Worm (Caenorhabditis elegans) whole organism, late embryonic: ENCODE measurements around the gene snfc-5.

Experiments
- C08G9.2 ChIP-seq: sonication (generic microtip); optimal IDR thresholded peaks from 2 replicates; lab custom pipeline; 2016; ENCODE audit warnings: mild to moderate bottlenecking, missing genetic modification characterization, moderate library complexity, missing compliant biosample characterization
- K02D7.2 ChIP-seq: sonication (generic microtip); optimal IDR thresholded peaks from 2 replicates; lab custom pipeline; 2017; ENCODE audit warnings: mild to moderate bottlenecking, missing genetic modification characterization, missing compliant biosample characterization
- T23F11.4 ChIP-seq: fragments of 200-800 bp; sonication (Bioruptor generic); optimal IDR thresholded peaks from 2 replicates; lab custom pipeline; 2018; ENCODE audit warnings: mild to moderate bottlenecking, missing genetic modification characterization, missing compliant biosample characterization
- ama-1 ChIP-seq: fragments of 150-350 bp; optimal IDR thresholded peaks from 2 replicates; lab custom pipeline; 2014
- ceh-18 ChIP-seq: sonication (generic microtip); optimal IDR thresholded peaks from 2 replicates; lab custom pipeline; 2016; ENCODE audit warnings: missing genetic modification characterization, missing compliant biosample characterization
- ceh-22 ChIP-seq: sonication (generic microtip); optimal IDR thresholded peaks from 2 replicates; lab custom pipeline; 2017; ENCODE audit warnings: missing biosample characterization, missing genetic modification characterization
- ceh-24 ChIP-seq: sonication (generic microtip); optimal IDR thresholded peaks from 2 replicates; lab custom pipeline; 2016; ENCODE audit warnings: mild to moderate bottlenecking, missing genetic modification characterization, missing compliant biosample characterization
- ceh-31 ChIP-seq: sonication (generic microtip); optimal IDR thresholded peaks from 2 replicates; lab custom pipeline; 2016; ENCODE audit warnings: missing genetic modification characterization, missing compliant biosample characterization
- ceh-45 ChIP-seq: fragments of 200-800 bp; sonication (Bioruptor generic); IDR thresholded peaks from 2 replicates; pipeline ENCODE4 v1.3.6; 2022; ENCODE audit warnings: missing genetic modification reagents, missing genetic modification characterization, missing compliant biosample characterization
- ceh-6 ChIP-seq: fragments of 200-800 bp; sonication (Bioruptor generic); optimal IDR thresholded peaks from 2 replicates; lab custom pipeline; 2018; ENCODE audit warnings: mild to moderate bottlenecking, missing genetic modification characterization, missing compliant biosample characterization
- ceh-9 ChIP-seq: sonication (generic microtip); optimal IDR thresholded peaks from 2 replicates; lab custom pipeline; 2016; ENCODE audit warnings: mild to moderate bottlenecking, missing genetic modification characterization, inconsistent platforms, missing compliant biosample characterization
- dve-1 ChIP-seq: sonication (generic microtip); optimal IDR thresholded peaks from 2 replicates; lab custom pipeline; 2017; ENCODE audit warnings: antibody characterized with exemption, mild to moderate bottlenecking, missing genetic modification characterization, missing compliant biosample characterization
- elt-4 ChIP-seq: sonication (generic microtip); optimal IDR thresholded peaks from 2 replicates; lab custom pipeline; 2016; ENCODE audit warnings: missing genetic modification characterization, missing compliant biosample characterization
- fkh-6 ChIP-seq: sonication (generic microtip); optimal IDR thresholded peaks from 2 replicates; lab custom pipeline; 2016; ENCODE audit warnings: missing genetic modification characterization, missing compliant biosample characterization
- gmeb-2 ChIP-seq: sonication (generic microtip); optimal IDR thresholded peaks from 2 replicates; lab custom pipeline; 2016; ENCODE audit warnings: missing genetic modification characterization, inconsistent platforms, missing compliant biosample characterization
- hlh-15 ChIP-seq: sonication (generic microtip); optimal IDR thresholded peaks from 2 replicates; lab custom pipeline; 2016; ENCODE audit warnings: missing genetic modification characterization, missing compliant biosample characterization
- madf-2 ChIP-seq: sonication (generic microtip); optimal IDR thresholded peaks from 2 replicates; lab custom pipeline; 2017; ENCODE audit warnings: missing genetic modification characterization, missing compliant biosample characterization
- mec-3 ChIP-seq: sonication (generic microtip); optimal IDR thresholded peaks from 2 replicates; lab custom pipeline; 2016; ENCODE audit warnings: borderline replicate concordance, missing genetic modification characterization, missing compliant biosample characterization
- nfya-1 ChIP-seq: sonication (generic microtip); optimal IDR thresholded peaks from 2 replicates; lab custom pipeline; 2017; ENCODE audit warnings: missing genetic modification characterization, mild to moderate bottlenecking, missing compliant biosample characterization, antibody characterized with exemption, moderate library complexity
- nhr-11 ChIP-seq: fragments of 150-350 bp; optimal IDR thresholded peaks from 2 replicates; lab custom pipeline; 2014; ENCODE audit warnings: missing biosample characterization, missing genetic modification characterization
- nhr-232 ChIP-seq: sonication (generic microtip); optimal IDR thresholded peaks from 2 replicates; lab custom pipeline; 2016; ENCODE audit warnings: missing genetic modification characterization, missing compliant biosample characterization
- pat-9 ChIP-seq: fragments of 200-800 bp; sonication (Bioruptor generic); optimal IDR thresholded peaks from 2 replicates; lab custom pipeline; 2018; ENCODE audit warnings: mild to moderate bottlenecking, missing genetic modification characterization, moderate library complexity, missing compliant biosample characterization
- pha-4 ChIP-seq: fragments of 150-350 bp; optimal IDR thresholded peaks from 2 replicates; lab custom pipeline; 2018; ENCODE audit warnings: missing biosample characterization, missing genetic modification reagents, missing genetic modification characterization
- pros-1 ChIP-seq: fragments of 150-350 bp; optimal IDR thresholded peaks from 2 replicates; lab custom pipeline; 2014; ENCODE audit warnings: missing biosample characterization, missing genetic modification reagents, missing genetic modification characterization
- syd-9 ChIP-seq: sonication (generic microtip); optimal IDR thresholded peaks from 2 replicates; lab custom pipeline; 2016; ENCODE audit warnings: mild to moderate bottlenecking, missing genetic modification characterization, moderate library complexity, missing compliant biosample characterization
- tbx-2 ChIP-seq: sonication (generic microtip); optimal IDR thresholded peaks from 2 replicates; lab custom pipeline; 2016; ENCODE audit warnings: missing genetic modification characterization, missing compliant biosample characterization
- ttx-3 ChIP-seq: sonication (generic microtip); optimal IDR thresholded peaks from 2 replicates; lab custom pipeline; 2016; ENCODE audit warnings: missing genetic modification reagents, missing genetic modification characterization, missing compliant biosample characterization
- unc-3 ChIP-seq, 2 experiments: fragments of 200-800 bp in 1 of 2; sonication (Bioruptor generic) in 1 of 2; sonication (generic microtip) in 1 of 2; conservative IDR thresholded peaks in 1 of 2; optimal IDR thresholded peaks in 1 of 2; 2 replicates each; pipeline versions ENCODE4 v1.3.6 to Lab custom; 2016 to 2022; ENCODE audit warnings: missing compliant biosample characterization in 2 of 2, missing genetic modification characterization in 2 of 2, missing genetic modification reagents in 1 of 2
- unc-42 ChIP-seq: sonication (generic microtip); optimal IDR thresholded peaks from 2 replicates; lab custom pipeline; 2016; ENCODE audit warnings: missing genotype, missing genetic modification characterization, missing compliant biosample characterization
- unc-55 ChIP-seq: sonication (generic microtip); optimal IDR thresholded peaks from 2 replicates; lab custom pipeline; 2017; ENCODE audit warnings: missing biosample characterization, missing genetic modification reagents, missing genetic modification characterization

snfc-5 gene

DNA sequence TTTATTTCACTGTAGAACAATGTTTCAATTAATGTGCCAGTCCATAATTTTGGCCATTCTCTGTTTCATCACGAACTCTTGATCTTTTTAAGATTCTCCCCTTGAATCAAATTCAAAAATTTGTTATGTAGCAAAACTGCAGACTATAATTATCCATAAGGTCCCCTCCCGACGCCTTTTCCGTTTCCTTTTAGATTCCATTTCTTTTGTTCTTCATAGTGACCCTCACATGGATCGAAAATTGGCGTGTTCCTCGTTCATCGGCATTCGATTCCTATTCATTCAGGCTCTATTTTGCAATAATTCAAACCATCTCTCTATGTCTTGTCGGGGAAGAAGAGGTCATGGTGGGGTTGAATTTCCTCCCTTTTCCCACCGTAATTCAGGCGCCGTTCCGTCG is 39.9 kb downstream of the snfc-5 start:
- no peak for TF ChIP-seq ceh-24 (tag; lab: Kevin White, UChicago)
- TF ChIP-seq elt-4 (tag; lab: Kevin White, UChicago) = no peak
- no peak for TF ChIP-seq hlh-15 (tag; lab: Kevin White, UChicago)
- no peak for TF ChIP-seq gmeb-2 (tag; lab: Kevin White, UChicago)
- no peak for TF ChIP-seq unc-3 (GFP tag; conservative IDR thresholded peaks at IDR 0.05; lab: Robert Waterston, UW)
- no peak for TF ChIP-seq unc-3 (tag; optimal IDR thresholded peaks at IDR 0.05; lab: Kevin White, UChicago)
- TF ChIP-seq ceh-18 (tag; lab: Kevin White, UChicago) = no peak
- no peak for TF ChIP-seq K02D7.2 (tag; lab: Kevin White, UChicago)

- TF ChIP-seq unc-55 (GFP tag; lab: Kevin White, UChicago) (peak; percentile 53), ceh-9 (no peak), ceh-22 (tag; lab: Kevin White, UChicago) (no peak), mec-3 (tag; lab: Kevin White, UChicago) (no peak)
Measured at ce11 chrIII:4448029-4448428, 43.4 kb downstream of the snfc-5 start.

DNA sequence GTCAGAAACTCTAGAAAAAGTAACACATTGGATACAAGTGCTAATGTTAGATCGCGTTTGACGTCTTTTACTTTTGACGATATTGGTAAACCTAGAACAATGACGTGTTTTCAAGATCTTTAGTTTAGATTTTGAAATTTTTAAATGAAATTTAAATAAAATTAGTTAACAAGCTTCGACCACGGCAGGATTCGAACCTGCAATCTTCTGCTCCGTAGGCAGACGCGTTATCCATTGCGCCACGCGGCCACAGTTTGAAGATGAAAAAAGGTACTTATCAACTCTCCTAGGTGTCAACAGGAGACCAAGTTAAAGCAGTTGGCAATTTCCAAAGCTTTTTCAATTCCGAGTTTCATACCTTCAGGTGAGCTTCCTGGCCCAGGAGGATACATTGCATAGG is 44.8 kb downstream of the snfc-5 start:
- TF ChIP-seq ceh-6 (GFP tag; lab: Kevin White, UChicago) (no peak), ceh-45 (GFP tag; lab: Robert Waterston, UW) (no peak), C08G9.2 (tag; lab: Kevin White, UChicago) (no peak), dve-1 (tag; lab: Kevin White, UChicago) (no peak), nhr-232 (tag; lab: Kevin White, UChicago) (no peak), ama-1 (lab: Kevin White, UChicago) (no peak)

DNA sequence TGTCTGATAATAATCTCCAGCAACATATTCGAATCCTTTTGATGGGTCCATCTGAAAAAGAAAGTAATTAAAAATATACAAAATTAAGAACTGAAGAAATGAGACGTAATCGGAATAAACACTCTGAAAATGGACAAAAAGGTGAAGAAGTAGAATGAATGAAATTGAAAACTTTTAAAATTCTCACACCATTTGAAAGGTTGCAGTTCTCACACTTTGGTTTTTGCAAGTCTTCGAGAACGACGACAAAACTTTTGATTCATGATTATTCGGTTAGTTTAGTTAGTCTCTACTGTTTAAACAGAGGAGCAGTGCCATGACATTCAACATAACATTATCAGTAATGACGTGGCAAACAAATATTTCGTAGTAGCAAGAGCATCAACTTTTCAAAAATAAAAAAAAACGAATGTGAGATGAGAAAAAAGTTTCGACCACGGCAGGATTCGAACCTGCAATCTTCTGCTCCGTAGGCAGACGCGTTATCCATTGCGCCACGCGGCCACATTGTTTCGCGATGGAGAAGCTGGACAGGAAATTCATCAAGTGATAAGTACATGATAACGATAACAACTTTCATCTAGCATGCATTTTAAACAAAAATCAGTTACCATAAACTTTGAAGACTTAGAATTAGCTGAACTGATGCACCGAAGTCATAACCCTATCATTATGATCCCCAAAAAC is 45.5 kb downstream of the snfc-5 start, which contains the start of gene ceh-43:
ceh-43 (minus strand) TSS at position 51 of the 687 bp plus-strand sequence.
- TF ChIP-seq syd-9 (tag; lab: Kevin White, UChicago) (no peak), ceh-24 (tag; lab: Kevin White, UChicago) (no peak), K02D7.2 (tag; lab: Kevin White, UChicago) (no peak), pat-9 (tag; lab: Kevin White, UChicago) (no peak), nhr-11 (tag; lab: Kevin White, UChicago) (no peak), fkh-6 (tag; lab: Kevin White, UChicago) (no peak), nhr-232 (tag; lab: Kevin White, UChicago) (no peak), unc-55 (GFP tag; lab: Kevin White, UChicago) (no peak), gmeb-2 (tag; lab: Kevin White, UChicago) (no peak), ttx-3 (tag; lab: Kevin White, UChicago) (no peak), tbx-2 (tag; lab: Kevin White, UChicago) (no peak), madf-2 (no peak), ceh-22 (tag; lab: Kevin White, UChicago) (no peak), unc-42 (tag; lab: Kevin White, UChicago) (no peak), dve-1 (tag; lab: Kevin White, UChicago) (no peak)

ce11 chrIII:4450773-4451423 is 46.3 kb downstream of the snfc-5 start:
- no peak for TF ChIP-seq mec-3 (tag; lab: Kevin White, UChicago)
- TF ChIP-seq nfya-1 (tag; lab: Kevin White, UChicago) = peak; percentile 66
- no peak for TF ChIP-seq T23F11.4 (GFP tag; lab: Kevin White, UChicago)
- peak; percentile 79 for TF ChIP-seq ceh-31 (tag; lab: Kevin White, UChicago)
- no peak for TF ChIP-seq ceh-6 (GFP tag; lab: Kevin White, UChicago)
- TF ChIP-seq pros-1 (tag; lab: Kevin White, UChicago) = no peak
- peak; percentile 11 for TF ChIP-seq tbx-2 (tag; lab: Kevin White, UChicago)
- peak; percentile 40 for TF ChIP-seq fkh-6 (tag; lab: Kevin White, UChicago)
- TF ChIP-seq pha-4 (tag; lab: Kevin White, UChicago) = no peak
- no peak for TF ChIP-seq ceh-24 (tag; lab: Kevin White, UChicago)
